Worm (Caenorhabditis elegans) whole organism, late embryonic: ENCODE measurements around the gene pde-12.

Source experiments
- ama-1 ChIP-seq: fragments of 150-350 bp; optimal IDR thresholded peaks from 2 replicates; lab custom pipeline; 2014
- ceh-19 ChIP-seq: fragments of 200-800 bp; sonication (Bioruptor generic); optimal IDR thresholded peaks from 2 replicates; lab custom pipeline; 2018; ENCODE audit warnings: mild to moderate bottlenecking, missing genetic modification characterization, missing compliant biosample characterization
- dmd-4 ChIP-seq: sonication (generic microtip); optimal IDR thresholded peaks from 2 replicates; lab custom pipeline; 2016; ENCODE audit warnings: borderline replicate concordance, missing genetic modification characterization, missing compliant biosample characterization
- fkh-10 ChIP-seq: fragments of 150-350 bp; optimal IDR thresholded peaks from 2 replicates; lab custom pipeline; 2014; ENCODE audit warnings: missing biosample characterization, missing genetic modification reagents, missing genetic modification characterization
- hlh-13 ChIP-seq: fragments of 200-800 bp; sonication (Bioruptor generic); optimal IDR thresholded peaks from 2 replicates; lab custom pipeline; 2018; ENCODE audit warnings: mild to moderate bottlenecking, missing genetic modification characterization, missing compliant biosample characterization
- hlh-30 ChIP-seq: sonication (generic microtip); optimal IDR thresholded peaks from 2 replicates; lab custom pipeline; 2017; ENCODE audit warnings: antibody characterized with exemption, missing genetic modification characterization, missing compliant biosample characterization; ENCODE audit not compliant: insufficient read depth
- nhr-11 ChIP-seq: fragments of 150-350 bp; optimal IDR thresholded peaks from 2 replicates; lab custom pipeline; 2014; ENCODE audit warnings: missing biosample characterization, missing genetic modification characterization
- pha-4 ChIP-seq: fragments of 150-350 bp; optimal IDR thresholded peaks from 2 replicates; lab custom pipeline; 2018; ENCODE audit warnings: missing biosample characterization, missing genetic modification reagents, missing genetic modification characterization
- unc-3 ChIP-seq, 2 experiments: fragments of 200-800 bp in 1 of 2; sonication (Bioruptor generic) in 1 of 2; sonication (generic microtip) in 1 of 2; conservative IDR thresholded peaks in 1 of 2; optimal IDR thresholded peaks in 1 of 2; 2 replicates each; pipeline versions ENCODE4 v1.3.6 to Lab custom; 2016 to 2022; ENCODE audit warnings: missing compliant biosample characterization in 2 of 2, missing genetic modification characterization in 2 of 2, missing genetic modification reagents in 1 of 2

DNA sequence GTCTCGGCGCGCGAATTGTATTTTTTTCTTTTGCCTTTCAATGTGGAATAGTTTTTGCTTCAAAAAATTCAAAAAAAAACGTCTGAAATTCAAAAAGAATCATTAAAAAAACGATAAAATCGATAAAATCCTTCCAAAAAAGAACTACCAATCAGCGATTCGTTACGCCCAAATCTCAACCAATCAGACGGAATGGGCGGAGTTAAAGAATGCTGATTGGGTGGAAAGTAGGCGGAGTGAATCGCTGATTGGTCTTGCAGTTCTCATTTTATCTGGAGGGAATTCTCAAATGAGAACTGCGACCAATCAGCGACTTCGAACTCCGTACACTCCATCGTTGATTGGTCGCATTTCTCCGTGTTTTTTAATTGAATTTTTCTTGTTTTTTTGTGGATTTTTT is 39.6 kb downstream of the pde-12 start:
- TF ChIP-seq hlh-30 (tag; lab: Kevin White, UChicago): no peak
- TF ChIP-seq fkh-10 (GFP tag; lab: Kevin White, UChicago): no peak
- no peak for TF ChIP-seq ceh-19
- no peak for TF ChIP-seq dmd-4 (tag; lab: Kevin White, UChicago)
- no peak for TF ChIP-seq unc-3 (GFP tag; conservative IDR thresholded peaks at IDR 0.05; lab: Robert Waterston, UW)
- no peak for TF ChIP-seq unc-3 (tag; optimal IDR thresholded peaks at IDR 0.05; lab: Kevin White, UChicago)
- no peak for TF ChIP-seq hlh-13 (GFP tag; lab: Kevin White, UChicago)
- TF ChIP-seq ama-1: no peak
- no peak for TF ChIP-seq nhr-11 (tag; lab: Kevin White, UChicago)
- no peak for TF ChIP-seq pha-4 (tag; lab: Kevin White, UChicago)
